Worm (Caenorhabditis elegans): ENCODE data around the gene idpp-11.

idpp-11 gene

ce11 chrX:7798248-7799020 lies 43.9 kb upstream of the idpp-11 start, which contains the start of gene adm-4:
Gene adm-4 (minus strand): TSS chrX:7798298.
- TF ChIP-seq sma-3 (GFP tag; optimal IDR thresholded peaks at IDR 0.05) (peak; percentile 50), lin-13 (GFP tag; optimal IDR thresholded peaks at IDR 0.05) (no peak), nhr-23 (tag; optimal IDR thresholded peaks at IDR 0.05) (no peak), ZK546.5 (tag; optimal IDR thresholded peaks at IDR 0.05) (no peak), crh-2 (tag; optimal IDR thresholded peaks at IDR 0.05) (peak; percentile 30), C34F6.9 (tag; optimal IDR thresholded peaks at IDR 0.05) (peak; percentile 40), nhr-11 (tag; optimal IDR thresholded peaks at IDR 0.05) (no peak), mbf-1 (tag; optimal IDR thresholded peaks at IDR 0.05) (no peak), R02D3.7 (tag; optimal IDR thresholded peaks at IDR 0.05) (no peak), ztf-4 (tag; optimal IDR thresholded peaks at IDR 0.05) (no peak), sma-9 (GFP tag; optimal IDR thresholded peaks at IDR 0.05) (peak; percentile 47), sma-9 (tag; optimal IDR thresholded peaks at IDR 0.05) (no peak), alr-1 (tag; optimal IDR thresholded peaks at IDR 0.05) (no peak), nhr-237 (tag; optimal IDR thresholded peaks at IDR 0.05) (no peak), ztf-11 (tag; optimal IDR thresholded peaks at IDR 0.05) (no peak), ceh-82 (tag; optimal IDR thresholded peaks at IDR 0.05) (no peak), Y55F3AM.14 (GFP tag; optimal IDR thresholded peaks at IDR 0.05) (no peak), dmd-4 (tag; optimal IDR thresholded peaks at IDR 0.05) (no peak), unc-55 (GFP tag; optimal IDR thresholded peaks at IDR 0.05) (no peak), blmp-1 (tag; optimal IDR thresholded peaks at IDR 0.05; ENCODE audit: insufficient read depth) (no peak), zag-1 (tag; optimal IDR thresholded peaks at IDR 0.05) (no peak), fos-1 (tag; optimal IDR thresholded peaks at IDR 0.05) (peak; percentile 25), elt-1 (tag; optimal IDR thresholded peaks at IDR 0.05) (no peak), nhr-25 (tag; optimal IDR thresholded peaks at IDR 0.05) (peak; percentile 9), egl-27 (tag; optimal IDR thresholded peaks at IDR 0.05) (no peak), sem-4 (tag; optimal IDR thresholded peaks at IDR 0.05) (no peak), ceh-16 (tag; optimal IDR thresholded peaks at IDR 0.05) (no peak), ama-1 (optimal IDR thresholded peaks at IDR 0.05) (no peak), lin-11 (tag; optimal IDR thresholded peaks at IDR 0.05) (no peak), aly-2 (tag; optimal IDR thresholded peaks at IDR 0.05) (no peak), gmeb-1 (tag; optimal IDR thresholded peaks at IDR 0.05) (no peak), nhr-77 (tag; optimal IDR thresholded peaks at IDR 0.05) (no peak), peb-1 (tag; optimal IDR thresholded peaks at IDR 0.05) (no peak), unc-62 (GFP tag; optimal IDR thresholded peaks at IDR 0.05) (no peak), nhr-21 (tag; optimal IDR thresholded peaks at IDR 0.05) (no peak), snpc-4 (tag; optimal IDR thresholded peaks at IDR 0.05) (no peak), nhr-129 (tag; optimal IDR thresholded peaks at IDR 0.05) (peak; percentile 35), elt-3 (tag; optimal IDR thresholded peaks at IDR 0.05) (no peak), lsy-2 (tag; optimal IDR thresholded peaks at IDR 0.05) (peak in 1 of 2 experiments; percentile 59), mab-5 (tag; optimal IDR thresholded peaks at IDR 0.05) (no peak), unc-39 (tag; optimal IDR thresholded peaks at IDR 0.05) (no peak), skn-1 (tag; optimal IDR thresholded peaks at IDR 0.05) (no peak), nhr-6 (tag; optimal IDR thresholded peaks at IDR 0.05) (no peak), nhr-12 (tag; optimal IDR thresholded peaks at IDR 0.05) (no peak), lin-39 (tag; optimal IDR thresholded peaks at IDR 0.05) (no peak), ztf-1 (GFP tag; conservative IDR thresholded peaks at IDR 0.05) (no peak), nhr-10 (tag; optimal IDR thresholded peaks at IDR 0.05) (no peak), mdl-1 (tag; optimal IDR thresholded peaks at IDR 0.05) (no peak), F13H6.1 (tag; optimal IDR thresholded peaks at IDR 0.05) (peak; percentile 53)
